Worm (Caenorhabditis elegans) whole organism, young adult: Measurements from ENCODE around the gene K10D11.2.

Experiments
- B0019.2 ChIP-seq: fragments of 200-800 bp; sonication (Bioruptor generic); conservative IDR thresholded peaks from 2 replicates; pipeline ENCODE4 v1.3.6; 2022; ENCODE audit warnings: missing genetic modification reagents, missing genetic modification characterization, missing compliant biosample characterization
- B0261.1 ChIP-seq: sonication (generic microtip); optimal IDR thresholded peaks from 2 replicates; lab custom pipeline; 2016; ENCODE audit warnings: mild to moderate bottlenecking, missing genetic modification characterization, moderate library complexity, missing compliant biosample characterization
- C17E4.6 ChIP-seq: fragments of 200-800 bp; sonication (Bioruptor generic); IDR thresholded peaks from 2 replicates; pipeline ENCODE4 v1.3.6; 2022; ENCODE audit warnings: missing genetic modification reagents, missing genetic modification characterization, missing compliant biosample characterization
- F49E8.2 ChIP-seq: sonication (generic microtip); optimal IDR thresholded peaks from 3 replicates; lab custom pipeline; 2017; ENCODE audit warnings: missing genetic modification characterization, mild to moderate bottlenecking, missing compliant biosample characterization, antibody characterized with exemption, moderate library complexity; ENCODE audit not compliant: insufficient read depth
- T26A5.8 ChIP-seq: sonication (generic microtip); optimal IDR thresholded peaks from 2 replicates; lab custom pipeline; 2016; ENCODE audit warnings: missing genetic modification characterization, missing compliant biosample characterization
- Y53G8AR.9 ChIP-seq: fragments of 200-800 bp; sonication (Bioruptor generic); conservative IDR thresholded peaks from 2 replicates; pipeline ENCODE4 v1.3.6; 2022; ENCODE audit warnings: missing genetic modification reagents, missing genetic modification characterization, missing compliant biosample characterization
- akir-1 ChIP-seq: fragments of 200-800 bp; sonication (Bioruptor generic); optimal IDR thresholded peaks from 2 replicates; lab custom pipeline; 2018; ENCODE audit warnings: mild to moderate bottlenecking, missing genetic modification characterization, moderate library complexity, missing compliant biosample characterization
- athp-1 ChIP-seq: sonication (generic microtip); optimal IDR thresholded peaks from 2 replicates; lab custom pipeline; 2017; ENCODE audit warnings: mild to moderate bottlenecking, missing genetic modification characterization, missing compliant biosample characterization
- attf-3 ChIP-seq: fragments of 200-800 bp; sonication (Bioruptor generic); conservative IDR thresholded peaks from 2 replicates; pipeline ENCODE4 v1.3.6; 2022; ENCODE audit warnings: missing genetic modification reagents, missing genetic modification characterization, missing compliant biosample characterization
- ceh-58 ChIP-seq: fragments of 200-800 bp; sonication (Bioruptor generic); IDR thresholded peaks from 2 replicates; pipeline ENCODE4 v1.3.6; 2022; ENCODE audit warnings: missing genetic modification characterization, missing compliant biosample characterization
- chd-7 ChIP-seq: sonication (generic microtip); optimal IDR thresholded peaks from 2 replicates; lab custom pipeline; 2016; ENCODE audit warnings: mild to moderate bottlenecking, missing genetic modification characterization, moderate library complexity, missing compliant biosample characterization
- efl-1 ChIP-seq: fragments of 150-350 bp; optimal IDR thresholded peaks from 2 replicates; lab custom pipeline; 2014; ENCODE audit warnings: missing biosample characterization, missing genetic modification reagents, missing genetic modification characterization
- ets-4 ChIP-seq: fragments of 200-800 bp; sonication (Bioruptor generic); optimal IDR thresholded peaks from 2 replicates; lab custom pipeline; 2018; ENCODE audit warnings: mild to moderate bottlenecking, missing genetic modification characterization, missing compliant biosample characterization
- hlh-12 ChIP-seq: sonication (generic microtip); optimal IDR thresholded peaks from 2 replicates; lab custom pipeline; 2016; ENCODE audit warnings: missing genetic modification characterization, missing compliant biosample characterization
- hmg-1.2 ChIP-seq: fragments of 200-800 bp; sonication (Bioruptor generic); IDR thresholded peaks from 2 replicates; pipeline ENCODE4 v1.3.6; 2022; ENCODE audit warnings: missing genetic modification reagents, missing genetic modification characterization, missing compliant biosample characterization
- lin-40 ChIP-seq: sonication (generic microtip); optimal IDR thresholded peaks from 2 replicates; lab custom pipeline; 2016; ENCODE audit warnings: missing genetic modification characterization, mild to moderate bottlenecking, missing compliant biosample characterization, missing genotype, missing genetic modification reagents
- lsy-27 ChIP-seq: sonication (generic microtip); optimal IDR thresholded peaks from 2 replicates; lab custom pipeline; 2017; ENCODE audit warnings: missing genetic modification characterization, mild to moderate bottlenecking, missing compliant biosample characterization, antibody characterized with exemption, missing genotype, borderline replicate concordance; ENCODE audit not compliant: insufficient read depth
- madf-8 ChIP-seq: fragments of 200-800 bp; sonication (Bioruptor generic); conservative IDR thresholded peaks from 2 replicates; pipeline ENCODE4 v1.3.6; 2022; ENCODE audit warnings: missing genetic modification reagents, missing genetic modification characterization, missing compliant biosample characterization
- nhr-80 ChIP-seq: sonication (generic microtip); optimal IDR thresholded peaks from 2 replicates; lab custom pipeline; 2016; ENCODE audit warnings: missing genetic modification characterization, missing compliant biosample characterization
- nhr-90 ChIP-seq: sonication (generic microtip); optimal IDR thresholded peaks from 2 replicates; lab custom pipeline; 2016; ENCODE audit warnings: missing genotype, mild to moderate bottlenecking, missing genetic modification characterization, missing compliant biosample characterization
- rcor-1 ChIP-seq: fragments of 200-800 bp; sonication (Bioruptor generic); IDR thresholded peaks from 2 replicates; pipeline ENCODE4 v1.3.6; 2022; ENCODE audit warnings: missing genetic modification reagents, missing genetic modification characterization, missing compliant biosample characterization
- repo-1 ChIP-seq: sonication (generic microtip); optimal IDR thresholded peaks from 2 replicates; lab custom pipeline; 2017; ENCODE audit warnings: mild to moderate bottlenecking, missing genetic modification characterization, missing compliant biosample characterization
- sdz-38 ChIP-seq: sonication (generic microtip); optimal IDR thresholded peaks from 2 replicates; lab custom pipeline; 2016; ENCODE audit warnings: missing genotype, missing genetic modification characterization, missing compliant biosample characterization
- sea-2 ChIP-seq: fragments of 200-800 bp; sonication (Bioruptor generic); IDR thresholded peaks from 2 replicates; pipeline ENCODE4 v1.3.6; 2022; ENCODE audit warnings: missing genetic modification characterization, missing compliant biosample characterization
- snpc-1.1 ChIP-seq: sonication (generic microtip); optimal IDR thresholded peaks from 2 replicates; lab custom pipeline; 2017; ENCODE audit warnings: missing genetic modification characterization, mild to moderate bottlenecking, missing compliant biosample characterization, antibody characterized with exemption, moderate library complexity, missing genotype, missing genetic modification reagents; ENCODE audit not compliant: insufficient read depth
- snpc-3.4 ChIP-seq: sonication (generic microtip); optimal IDR thresholded peaks from 2 replicates; lab custom pipeline; 2017; ENCODE audit warnings: missing genetic modification characterization, mild to moderate bottlenecking, missing compliant biosample characterization, antibody characterized with exemption, moderate library complexity, missing genotype, missing genetic modification reagents
- tbx-9 ChIP-seq: sonication (generic microtip); optimal IDR thresholded peaks from 2 replicates; lab custom pipeline; 2016; ENCODE audit warnings: borderline replicate concordance, missing genetic modification characterization, inconsistent platforms, missing compliant biosample characterization
- tlf-1 ChIP-seq: fragments of 200-800 bp; sonication (Bioruptor generic); optimal IDR thresholded peaks from 2 replicates; lab custom pipeline; 2018; ENCODE audit warnings: mild to moderate bottlenecking, missing genetic modification characterization, missing compliant biosample characterization
- unc-62 ChIP-seq: fragments of 150-350 bp; optimal IDR thresholded peaks from 2 replicates; lab custom pipeline; 2014; ENCODE audit warnings: missing biosample characterization, missing genetic modification reagents, missing genetic modification characterization
- xnd-1 ChIP-seq: sonication (generic microtip); optimal IDR thresholded peaks from 2 replicates; lab custom pipeline; 2016; ENCODE audit warnings: missing genotype, missing genetic modification reagents, missing genetic modification characterization, missing compliant biosample characterization
- ztf-18 ChIP-seq: sonication (generic microtip); optimal IDR thresholded peaks from 2 replicates; lab custom pipeline; 2016; ENCODE audit warnings: missing genotype, mild to moderate bottlenecking, missing genetic modification characterization, missing compliant biosample characterization
- ztf-22 ChIP-seq: fragments of 200-800 bp; sonication (Bioruptor generic); optimal IDR thresholded peaks from 2 replicates; lab custom pipeline; 2018; ENCODE audit warnings: mild to moderate bottlenecking, missing genetic modification characterization, moderate library complexity, missing compliant biosample characterization
- ztf-3 ChIP-seq: fragments of 200-800 bp; sonication (Bioruptor generic); optimal IDR thresholded peaks from 2 replicates; lab custom pipeline; 2018; ENCODE audit warnings: mild to moderate bottlenecking, missing genetic modification characterization, missing compliant biosample characterization

The K10D11.2 gene

ce11 chrIV:12948470-12948869, 30.3 kb upstream of the K10D11.2 start, which contains the start of gene F55G11.10:
Gene F55G11.10, plus strand, starts transcription at chrIV:12948770.
- TF ChIP-seq sea-2 (GFP tag; lab: Robert Waterston, UW) (no peak), B0261.1 (tag; lab: Kevin White, UChicago) (no peak), snpc-1.1 (no peak), ztf-3 (no peak), chd-7 (tag; lab: Kevin White, UChicago) (no peak), akir-1 (GFP tag; lab: Kevin White, UChicago) (no peak), unc-62 (no peak), nhr-90 (tag; lab: Kevin White, UChicago) (no peak), efl-1 (GFP tag; lab: Kevin White, UChicago) (no peak), tlf-1 (GFP tag; lab: Kevin White, UChicago) (no peak), B0019.2 (GFP tag; lab: Robert Waterston, UW) (no peak)
- TF ChIP-seq, all 124 proteins: peak for 0

ce11 chrIV:12957730-12958129, 21.1 kb upstream of the K10D11.2 start, which contains the start of gene F55G11.6:
Gene F55G11.6, plus strand, starts transcription at chrIV:12958030.
- TF ChIP-seq unc-62 = no peak
- no peak for TF ChIP-seq hlh-12 (tag; lab: Kevin White, UChicago)
- no peak for TF ChIP-seq rcor-1 (GFP tag; lab: Robert Waterston, UW)
- TF ChIP-seq repo-1 (tag; lab: Kevin White, UChicago) = no peak
- TF ChIP-seq lin-40 (tag; lab: Kevin White, UChicago) = no peak
- no peak for TF ChIP-seq snpc-3.4 (tag; lab: Kevin White, UChicago)
- no peak for TF ChIP-seq Y53G8AR.9 (GFP tag; lab: Robert Waterston, UW)
- TF ChIP-seq, all 124 proteins: peak for 0

DNA sequence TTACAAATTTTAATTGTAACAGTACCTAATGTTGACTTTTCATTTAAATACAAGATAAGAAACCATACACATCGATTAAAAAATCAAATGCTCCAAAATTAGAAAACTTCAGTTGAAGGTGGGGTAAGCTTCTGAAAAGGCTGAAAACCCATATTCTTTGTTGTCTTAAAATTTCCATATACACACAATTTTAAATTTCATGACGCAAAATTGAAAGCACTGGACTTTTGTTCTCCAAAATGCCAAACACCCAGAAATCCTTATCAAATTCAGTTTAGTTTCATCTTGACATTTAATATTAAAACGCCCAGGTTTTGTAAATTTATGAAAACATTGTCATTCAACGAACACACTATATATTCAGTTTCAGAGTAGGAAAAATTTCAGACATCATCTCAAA, 18.6 kb upstream of the K10D11.2 start, which contains the start of gene F55G11.7:
Gene F55G11.7, plus strand, starts transcription at position 301 of the 400 bp plus-strand sequence.
- TF ChIP-seq C17E4.6 (GFP tag; lab: Robert Waterston, UW) (no peak), attf-3 (no peak), ets-4 (no peak), athp-1 (tag; lab: Kevin White, UChicago) (no peak), xnd-1 (no peak), tbx-9 (no peak), lsy-27 (tag; lab: Kevin White, UChicago) (no peak), T26A5.8 (tag; lab: Kevin White, UChicago) (no peak), hmg-1.2 (no peak), madf-8 (no peak), ztf-18 (tag; lab: Kevin White, UChicago) (no peak), F49E8.2 (tag; lab: Kevin White, UChicago) (no peak), sdz-38 (no peak), ztf-22 (GFP tag; lab: Kevin White, UChicago) (no peak), rcor-1 (GFP tag; lab: Robert Waterston, UW) (no peak)

ce11 chrIV:12962564-12962963, 16.2 kb upstream of the K10D11.2 start, which contains the start of gene F55G11.8:
Gene F55G11.8, plus strand, starts transcription at chrIV:12962808.
- TF ChIP-seq ceh-58 (no peak), nhr-80 (peak; percentile 34)

- peak; percentile 5 for TF ChIP-seq nhr-80
- TF ChIP-seq B0019.2 (GFP tag; lab: Robert Waterston, UW) = no peak
Observed at ce11 chrIV:12964648-12965047, 14.1 kb upstream of the K10D11.2 start.
